Fruit fly (Drosophila melanogaster) whole organism, embryonic: Measurements from ENCODE around the gene CG31191.

Experiments
- Adf1 ChIP-seq: fragments of 200-800 bp; sonication (Bioruptor generic); IDR thresholded peaks from 2 replicates; pipeline ENCODE4 v1.3.6; 2022; ENCODE audit warnings: missing biosample characterization, missing genetic modification characterization
- Aef1 ChIP-seq: fragments of 200-800 bp; sonication (Bioruptor generic); IDR thresholded peaks from 3 replicates; pipeline ENCODE4 v1.3.6; 2022; ENCODE audit warnings: missing biosample characterization, missing genetic modification characterization
- B-H2 ChIP-seq: fragments of 200-800 bp; sonication (Bioruptor generic); optimal IDR thresholded peaks from 2 replicates; lab custom pipeline; 2018; ENCODE audit warnings: missing biosample characterization, mild to moderate bottlenecking, missing genetic modification characterization
- CG12219 ChIP-seq: fragments of 200-800 bp; sonication (Bioruptor generic); optimal IDR thresholded peaks from 3 replicates; lab custom pipeline; 2018; ENCODE audit warnings: missing biosample characterization, mild to moderate bottlenecking, missing genetic modification characterization
- CG13775 ChIP-seq: fragments of 200-800 bp; sonication (Bioruptor generic); optimal IDR thresholded peaks from 3 replicates; lab custom pipeline; 2017; ENCODE audit warnings: missing biosample characterization, mild to moderate bottlenecking, missing genetic modification characterization
- CG13894 ChIP-seq: fragments of 200-800 bp; sonication (Bioruptor generic); optimal IDR thresholded peaks from 3 replicates; lab custom pipeline; 2018; ENCODE audit warnings: missing biosample characterization, mild to moderate bottlenecking, missing genetic modification characterization, moderate library complexity
- CG14441 ChIP-seq: fragments of 200-800 bp; sonication (Bioruptor generic); IDR thresholded peaks from 2 replicates; pipeline ENCODE4 v1.3.6; 2022; ENCODE audit warnings: missing biosample characterization, missing genetic modification characterization
- CG14667 ChIP-seq: fragments of 200-800 bp; sonication (Bioruptor generic); IDR thresholded peaks from 2 replicates; pipeline ENCODE4 v1.3.6; 2022; ENCODE audit warnings: missing biosample characterization, missing genetic modification characterization
- CG15696 ChIP-seq: fragments of 200-800 bp; sonication (Bioruptor generic); optimal IDR thresholded peaks from 2 replicates; lab custom pipeline; 2019; ENCODE audit warnings: missing biosample characterization, mild to moderate bottlenecking, missing genetic modification characterization, moderate library complexity
- CG17829 ChIP-seq: fragments of 200-800 bp; optimal IDR thresholded peaks from 2 replicates; lab custom pipeline; 2019; ENCODE audit warnings: missing biosample characterization, mild to moderate bottlenecking, missing genetic modification characterization, moderate library complexity
- CG18599 ChIP-seq: fragments of 200-800 bp; sonication (Bioruptor generic); optimal IDR thresholded peaks from 3 replicates; lab custom pipeline; 2017; ENCODE audit warnings: missing biosample characterization, missing genetic modification characterization, mild to moderate bottlenecking, moderate library complexity, missing genetic modification reagents
- CG30431 ChIP-seq: fragments of 200-800 bp; sonication (Bioruptor generic); optimal IDR thresholded peaks from 2 replicates; lab custom pipeline; 2017; ENCODE audit warnings: missing biosample characterization, missing genetic modification characterization
- CG34376 ChIP-seq: fragments of 200-800 bp; sonication (Bioruptor generic); optimal IDR thresholded peaks from 2 replicates; lab custom pipeline; 2018; ENCODE audit warnings: missing biosample characterization, mild to moderate bottlenecking, missing genetic modification characterization
- CG34422 ChIP-seq: fragments of 200-800 bp; sonication (Bioruptor generic); IDR thresholded peaks from 3 replicates; pipeline ENCODE4 v1.3.6; 2022; ENCODE audit warnings: missing biosample characterization, missing genetic modification characterization
- CG3847 ChIP-seq: fragments of 200-800 bp; sonication (Bioruptor generic); IDR thresholded peaks from 2 replicates; pipeline ENCODE4 v1.3.6; 2022; ENCODE audit warnings: missing biosample characterization, missing genetic modification characterization
- CG6272 ChIP-seq: fragments of 200-800 bp; sonication (Bioruptor generic); IDR thresholded peaks from 2 replicates; pipeline ENCODE4 v1.3.6; 2022; ENCODE audit warnings: missing biosample characterization, missing genetic modification characterization
- CG7271 ChIP-seq: fragments of 200-800 bp; sonication (Bioruptor generic); optimal IDR thresholded peaks from 2 replicates; lab custom pipeline; 2018; ENCODE audit warnings: missing biosample characterization, mild to moderate bottlenecking, missing genetic modification characterization, moderate library complexity
- CG8924 ChIP-seq: fragments of 200-800 bp; optimal IDR thresholded peaks from 3 replicates; lab custom pipeline; 2019; ENCODE audit warnings: missing biosample characterization, mild to moderate bottlenecking, missing genetic modification characterization, moderate library complexity
- Dbx ChIP-seq: fragments of 200-800 bp; sonication (Bioruptor generic); IDR thresholded peaks from 3 replicates; pipeline ENCODE4 v1.3.6; 2022; ENCODE audit warnings: missing biosample characterization, missing genetic modification characterization
- Doc3 ChIP-seq: fragments of 200-800 bp; sonication (Bioruptor generic); IDR thresholded peaks from 3 replicates; pipeline ENCODE4 v1.3.6; 2022; ENCODE audit warnings: missing biosample characterization, missing genetic modification characterization; ENCODE audit not compliant: partially characterized antibody
- H15 ChIP-seq: fragments of 200-800 bp; sonication (Bioruptor generic); IDR thresholded peaks from 3 replicates; pipeline ENCODE4 v1.3.6; 2022; ENCODE audit warnings: missing biosample characterization, missing genetic modification characterization
- Hand ChIP-seq: fragments of 200-800 bp; sonication (Bioruptor generic); optimal IDR thresholded peaks from 2 replicates; lab custom pipeline; 2017; ENCODE audit warnings: mild to moderate bottlenecking, missing biosample characterization, missing genetic modification reagents, missing genetic modification characterization
- Med ChIP-seq: fragments of 200-800 bp; sonication (Bioruptor generic); peaks from one replicate; lab custom pipeline; 2016; ENCODE audit warnings: missing biosample characterization, missing genetic modification characterization, mild to moderate bottlenecking, inconsistent platforms, moderate library complexity
- Nf-YB ChIP-seq: fragments of 200-800 bp; sonication (Bioruptor generic); optimal IDR thresholded peaks from 3 replicates; lab custom pipeline; 2019; ENCODE audit warnings: missing biosample characterization, mild to moderate bottlenecking, missing genetic modification characterization, moderate library complexity
- Opbp ChIP-seq: fragments of 200-800 bp; sonication (Bioruptor generic); IDR thresholded peaks from 3 replicates; pipeline ENCODE4 v1.3.6; 2022; ENCODE audit warnings: missing biosample characterization, missing genetic modification characterization; ENCODE audit not compliant: partially characterized antibody
- Tbp ChIP-seq: fragments of >200 bp; optimal IDR thresholded peaks from 2 replicates; lab custom pipeline; 2018; ENCODE audit warnings: missing biosample characterization, missing genetic modification characterization
- Trl ChIP-seq, 3 experiments: fragments of >200 bp in 2 of 3; fragments of 200-800 bp in 1 of 3; sonication (Bioruptor generic) in 1 of 3; optimal IDR thresholded peaks; 2 replicates in 1 of 3; 3 replicates in 2 of 3; lab custom pipeline; 2016 to 2017; ENCODE audit warnings: missing biosample characterization in 1 of 3, missing genetic modification characterization in 1 of 3
- bbx ChIP-seq: fragments of 200-800 bp; sonication (Bioruptor generic); IDR thresholded peaks from 2 replicates; pipeline ENCODE4 v1.3.6; 2022; ENCODE audit warnings: missing biosample characterization, missing genetic modification characterization; ENCODE audit not compliant: partially characterized antibody
- chinmo ChIP-seq: fragments of 200-800 bp; sonication (Bioruptor generic); IDR thresholded peaks from 4 replicates; pipeline ENCODE4 v1.3.6; 2022; ENCODE audit warnings: missing biosample characterization, missing genetic modification characterization; ENCODE audit not compliant: partially characterized antibody
- chm ChIP-seq: fragments of 200-800 bp; sonication (Bioruptor generic); IDR thresholded peaks from 2 replicates; pipeline ENCODE4 v1.3.6; 2022; ENCODE audit warnings: missing biosample characterization, missing genetic modification characterization
- ci ChIP-seq: fragments of 200-800 bp; sonication (Bioruptor generic); IDR thresholded peaks from 3 replicates; pipeline ENCODE4 v1.3.6; 2022; ENCODE audit warnings: missing biosample characterization, missing genetic modification characterization
- croc ChIP-seq: fragments of 200-800 bp; sonication (Bioruptor generic); conservative IDR thresholded peaks from 3 replicates; pipeline ENCODE4 v1.3.6; 2022; ENCODE audit warnings: missing biosample characterization, missing genetic modification characterization
- crol ChIP-seq: fragments of 200-800 bp; sonication (Bioruptor generic); IDR thresholded peaks from 2 replicates; pipeline ENCODE4 v1.3.6; 2022; ENCODE audit warnings: missing biosample characterization, missing genetic modification characterization
- da ChIP-seq: fragments of 200-800 bp; sonication (Bioruptor generic); optimal IDR thresholded peaks from 2 replicates; lab custom pipeline; 2016; ENCODE audit warnings: missing biosample characterization, missing genetic modification characterization
- en ChIP-seq: fragments of 200-800 bp; sonication (Bioruptor generic); optimal IDR thresholded peaks from 2 replicates; lab custom pipeline; 2016; ENCODE audit warnings: missing biosample characterization, missing genetic modification characterization
- gsb-n ChIP-seq: fragments of 200-800 bp; sonication (Bioruptor generic); optimal IDR thresholded peaks from 3 replicates; lab custom pipeline; 2018; ENCODE audit warnings: missing biosample characterization, mild to moderate bottlenecking, missing genetic modification characterization
- hb ChIP-seq: fragments of 200-800 bp; sonication (Bioruptor generic); IDR thresholded peaks from 3 replicates; pipeline ENCODE4 v1.3.6; 2022; ENCODE audit warnings: missing biosample characterization, missing genetic modification characterization; ENCODE audit not compliant: partially characterized antibody
- hkb ChIP-seq, 2 experiments: fragments of 200-800 bp in 1 of 2; fragments of >200 bp in 1 of 2; sonication (Bioruptor generic) in 1 of 2; IDR thresholded peaks in 1 of 2; optimal IDR thresholded peaks in 1 of 2; 2 replicates each; pipeline versions ENCODE4 v1.3.6 to Lab custom; 2017 to 2022; ENCODE audit warnings: missing biosample characterization in 1 of 2, missing genetic modification characterization in 1 of 2
- lab ChIP-seq: fragments of 200-800 bp; sonication (Bioruptor generic); optimal IDR thresholded peaks from 3 replicates; lab custom pipeline; 2017; ENCODE audit warnings: missing biosample characterization, missing genetic modification characterization, mild to moderate bottlenecking, moderate library complexity, missing genetic modification reagents
- lilli ChIP-seq: fragments of 200-800 bp; sonication (Bioruptor generic); optimal IDR thresholded peaks from 3 replicates; lab custom pipeline; 2016; ENCODE audit warnings: missing biosample characterization, missing genetic modification characterization
- luna ChIP-seq: fragments of 200-800 bp; sonication (Bioruptor generic); optimal IDR thresholded peaks from 2 replicates; lab custom pipeline; 2016; ENCODE audit warnings: missing biosample characterization, missing genetic modification characterization
- nerfin-1 ChIP-seq: fragments of 200-800 bp; sonication (Bioruptor generic); optimal IDR thresholded peaks from 3 replicates; lab custom pipeline; 2019; ENCODE audit warnings: missing biosample characterization, mild to moderate bottlenecking, missing genetic modification characterization, moderate library complexity
- pho ChIP-seq: fragments of 200-800 bp; sonication (Bioruptor generic); optimal IDR thresholded peaks from 2 replicates; lab custom pipeline; 2016; ENCODE audit warnings: missing biosample characterization, missing genetic modification characterization
- row ChIP-seq: fragments of 200-800 bp; sonication (Bioruptor generic); IDR thresholded peaks from 3 replicates; pipeline ENCODE4 v1.3.6; 2022; ENCODE audit warnings: missing biosample characterization, missing genetic modification characterization
- scrt ChIP-seq: fragments of 200-800 bp; sonication (Bioruptor generic); optimal IDR thresholded peaks from 2 replicates; lab custom pipeline; 2018; ENCODE audit warnings: missing biosample characterization, mild to moderate bottlenecking, missing genetic modification characterization, moderate library complexity
- tna ChIP-seq: fragments of 200-800 bp; sonication (Bioruptor generic); IDR thresholded peaks from 2 replicates; pipeline ENCODE4 v1.3.6; 2022; ENCODE audit warnings: missing biosample characterization, missing genetic modification characterization; ENCODE audit not compliant: partially characterized antibody
- zfh1 ChIP-seq: fragments of 200-800 bp; sonication (Bioruptor generic); IDR thresholded peaks from 3 replicates; pipeline ENCODE4 v1.3.6; 2022; ENCODE audit warnings: missing biosample characterization, missing genetic modification characterization

Gene CG31191

DNA sequence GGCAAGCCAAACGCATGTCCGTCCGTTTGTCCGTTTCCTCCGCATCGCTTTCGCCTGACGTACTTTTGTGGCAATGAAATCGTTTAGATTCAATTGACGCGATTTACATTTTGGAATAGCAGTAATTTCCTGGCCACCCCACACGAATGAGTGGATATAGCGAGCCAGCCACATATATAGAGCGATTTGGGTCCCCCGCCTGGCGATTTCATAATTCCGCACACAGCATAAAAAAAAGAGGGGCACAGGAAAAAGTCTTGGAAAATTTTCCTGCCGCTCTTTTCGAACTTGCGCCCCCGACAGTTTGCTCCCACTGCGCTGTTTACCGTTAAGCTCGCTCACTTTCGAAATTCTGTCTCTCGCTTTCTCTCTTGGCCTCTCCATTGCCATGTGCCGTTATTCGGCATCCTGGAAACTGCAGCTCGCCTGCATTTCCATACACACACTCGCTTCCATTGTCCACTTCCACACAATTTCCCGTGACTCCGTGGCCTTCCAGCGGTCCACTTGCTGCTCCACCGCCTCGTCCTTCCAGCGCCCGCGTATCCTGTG is 13.3 kb upstream of the CG31191 start:
- TF ChIP-seq chinmo (GFP tag; lab: Robert Waterston, UW) (0 out of 4 replicates have a peak, but pooled peaks have one; percentile 67), nerfin-1 (peak; percentile 64), CG12219 (GFP tag; lab: Kevin White, UChicago) (no peak), CG7271 (tag; lab: Kevin White, UChicago) (no peak), CG30431 (no peak), lab (GFP tag; lab: Kevin White, UChicago) (peak; percentile 13), lilli (GFP tag; lab: Kevin White, UChicago) (no peak), croc (no peak), CG14667 (GFP tag; lab: Robert Waterston, UW) (no peak), row (no peak), CG18599 (peak; percentile 2), Doc3 (no peak), en (GFP tag; lab: Kevin White, UChicago) (no peak), hb (GFP tag; lab: Robert Waterston, UW) (peak; percentile 20; the same call in 1 of the 3 replicates), CG13894 (tag; lab: Kevin White, UChicago) (peak; percentile 53), H15 (GFP tag; lab: Robert Waterston, UW) (no peak), Adf1 (GFP tag; lab: Robert Waterston, UW) (peak; percentile 27; the same call in 1 of the 2 replicates), gsb-n (no peak), CG15696 (no peak), Dbx (GFP tag; lab: Robert Waterston, UW) (0 out of 3 replicates have a peak, but pooled peaks have one; percentile 26), pho (GFP tag; lab: Kevin White, UChicago) (no peak), CG17829 (no peak), crol (GFP tag; lab: Robert Waterston, UW) (0 out of 2 replicates have a peak, but pooled peaks have one; percentile 25), Tbp (no peak), chm (GFP tag; lab: Robert Waterston, UW) (0 out of 2 replicates have a peak, but pooled peaks have one; percentile 30), Hand (no peak), ci (no peak), bbx (GFP tag; lab: Robert Waterston, UW) (peak; percentile 34; the same call in 1 of the 2 replicates), Aef1 (GFP tag; lab: Robert Waterston, UW) (no peak), Trl (optimal IDR thresholded peaks at IDR 0.05; lab: Kevin White, UChicago) (peak; percentile 26 to 68), Trl (GFP tag; optimal IDR thresholded peaks at IDR 0.05; lab: Kevin White, UChicago) (no peak), scrt (GFP tag; lab: Kevin White, UChicago) (peak; percentile 12), da (no peak), Nf-YB (GFP tag; lab: Kevin White, UChicago) (no peak), CG34376 (GFP tag; lab: Kevin White, UChicago) (no peak), tna (GFP tag; lab: Robert Waterston, UW) (no peak), CG14441 (GFP tag; lab: Robert Waterston, UW) (no peak), luna (no peak), hkb (optimal IDR thresholded peaks at IDR 0.05; lab: Kevin White, UChicago) (no peak), hkb (GFP tag; IDR thresholded peaks at IDR 0.05; lab: Robert Waterston, UW) (no peak), CG8924 (tag; lab: Kevin White, UChicago) (no peak), CG34422 (GFP tag; lab: Robert Waterston, UW) (peak; percentile 20; the same call in 1 of the 3 replicates), Med (GFP tag; lab: Kevin White, UChicago) (peak; percentile 50), CG3847 (GFP tag; lab: Robert Waterston, UW) (0 out of 2 replicates have a peak, but pooled peaks have one; percentile 8), CG6272 (no peak), Opbp (GFP tag; lab: Robert Waterston, UW) (0 out of 3 replicates have a peak, but pooled peaks have one; percentile 23), B-H2 (GFP tag; lab: Kevin White, UChicago) (no peak), CG13775 (GFP tag; lab: Kevin White, UChicago) (no peak), zfh1 (GFP tag; lab: Robert Waterston, UW) (peak; percentile 43; the same call in 1 of the 3 replicates)
